Fruit fly (Drosophila melanogaster) whole organism, embryonic: ENCODE data around the gene CG3097.

ENCODE experiments used
- BtbVII ChIP-seq: fragments of 200-800 bp; sonication (Bioruptor generic); optimal IDR thresholded peaks from 3 replicates; lab custom pipeline; 2017; ENCODE audit warnings: missing biosample characterization, mild to moderate bottlenecking, missing genetic modification characterization
- CG10959 ChIP-seq: fragments of 200-800 bp; sonication (Bioruptor generic); IDR thresholded peaks from 2 replicates; pipeline ENCODE4 v1.3.6; 2022; ENCODE audit warnings: missing biosample characterization, missing genetic modification characterization
- CG11398 ChIP-seq: fragments of 200-800 bp; sonication (Bioruptor generic); optimal IDR thresholded peaks from 2 replicates; lab custom pipeline; 2016; ENCODE audit warnings: missing biosample characterization, missing genetic modification characterization
- CG14667 ChIP-seq: fragments of 200-800 bp; sonication (Bioruptor generic); IDR thresholded peaks from 2 replicates; pipeline ENCODE4 v1.3.6; 2022; ENCODE audit warnings: missing biosample characterization, missing genetic modification characterization
- CG17328 ChIP-seq: fragments of 200-800 bp; sonication (Bioruptor generic); IDR thresholded peaks from 2 replicates; pipeline ENCODE4 v1.3.6; 2022; ENCODE audit warnings: missing biosample characterization, missing genetic modification characterization
- CG17568 ChIP-seq: fragments of 200-800 bp; sonication (Bioruptor generic); optimal IDR thresholded peaks from 2 replicates; lab custom pipeline; 2018; ENCODE audit warnings: missing biosample characterization, mild to moderate bottlenecking, missing genetic modification characterization, moderate library complexity
- CG17802 ChIP-seq: fragments of 200-800 bp; sonication (Bioruptor generic); optimal IDR thresholded peaks from 2 replicates; lab custom pipeline; 2018; ENCODE audit warnings: missing biosample characterization, mild to moderate bottlenecking, missing genetic modification characterization, moderate library complexity
- CG18476 ChIP-seq: fragments of 200-800 bp; sonication (Bioruptor generic); optimal IDR thresholded peaks from 2 replicates; lab custom pipeline; 2016; ENCODE audit warnings: missing biosample characterization, mild to moderate bottlenecking, missing genetic modification characterization
- CG18764 ChIP-seq: fragments of 200-800 bp; sonication (Bioruptor generic); optimal IDR thresholded peaks from 3 replicates; lab custom pipeline; 2016; ENCODE audit warnings: missing biosample characterization, missing genetic modification characterization
- CG2116 ChIP-seq: fragments of 200-800 bp; sonication (Bioruptor generic); optimal IDR thresholded peaks from 3 replicates; lab custom pipeline; 2018; ENCODE audit warnings: missing biosample characterization, mild to moderate bottlenecking, missing genetic modification characterization
- CG2712 ChIP-seq: fragments of 200-800 bp; optimal IDR thresholded peaks from 3 replicates; lab custom pipeline; 2019; ENCODE audit warnings: missing biosample characterization, mild to moderate bottlenecking, missing genetic modification characterization, moderate library complexity
- CG31224 ChIP-seq: fragments of 200-800 bp; sonication (Bioruptor generic); IDR thresholded peaks from 2 replicates; pipeline ENCODE4 v1.3.6; 2022; ENCODE audit warnings: missing biosample characterization, missing genetic modification characterization
- CG4282 ChIP-seq: fragments of 200-800 bp; sonication (Bioruptor generic); optimal IDR thresholded peaks from 2 replicates; lab custom pipeline; 2016; ENCODE audit warnings: missing biosample characterization, missing genetic modification characterization
- CG43689 ChIP-seq: fragments of 200-800 bp; sonication (Bioruptor generic); IDR thresholded peaks from 2 replicates; pipeline ENCODE4 v1.3.6; 2022; ENCODE audit warnings: missing biosample characterization, missing genetic modification characterization
- CG4820 ChIP-seq: fragments of 200-800 bp; sonication (Bioruptor generic); optimal IDR thresholded peaks from 3 replicates; lab custom pipeline; 2016; ENCODE audit warnings: missing biosample characterization, missing genetic modification characterization
- CG4854 ChIP-seq: fragments of 200-800 bp; sonication (Bioruptor generic); optimal IDR thresholded peaks from 2 replicates; lab custom pipeline; 2016; ENCODE audit warnings: missing biosample characterization, missing genetic modification characterization, inconsistent platforms
- CG6254 ChIP-seq: fragments of 200-800 bp; sonication (Bioruptor generic); optimal IDR thresholded peaks from 3 replicates; lab custom pipeline; 2017; ENCODE audit warnings: mild to moderate bottlenecking, missing biosample characterization, missing genetic modification reagents, missing genetic modification characterization
- CG6654 ChIP-seq: fragments of 200-800 bp; sonication (Bioruptor generic); optimal IDR thresholded peaks from 2 replicates; lab custom pipeline; 2017; ENCODE audit warnings: missing biosample characterization, mild to moderate bottlenecking, missing genetic modification characterization
- CG6683 ChIP-seq: fragments of 200-800 bp; sonication (Bioruptor generic); optimal IDR thresholded peaks from 2 replicates; lab custom pipeline; 2017; ENCODE audit warnings: missing biosample characterization, mild to moderate bottlenecking, missing genetic modification characterization, missing genetic modification reagents
- CG6813 ChIP-seq: fragments of 200-800 bp; sonication (Bioruptor generic); optimal IDR thresholded peaks from 2 replicates; lab custom pipeline; 2017; ENCODE audit warnings: missing biosample characterization, missing genetic modification characterization, mild to moderate bottlenecking, moderate library complexity, missing genetic modification reagents
- CG8089 ChIP-seq: fragments of 200-800 bp; sonication (Bioruptor generic); optimal IDR thresholded peaks from 3 replicates; lab custom pipeline; 2016; ENCODE audit warnings: missing biosample characterization, missing genetic modification characterization
- CG8359 ChIP-seq: fragments of 200-800 bp; sonication (Bioruptor generic); optimal IDR thresholded peaks from 2 replicates; lab custom pipeline; 2017; ENCODE audit warnings: missing biosample characterization, mild to moderate bottlenecking, missing genetic modification characterization, borderline replicate concordance
- D19A ChIP-seq: fragments of 200-800 bp; optimal IDR thresholded peaks from 3 replicates; lab custom pipeline; 2019; ENCODE audit warnings: missing biosample characterization, mild to moderate bottlenecking, missing genetic modification characterization, moderate library complexity
- Dfd ChIP-seq, 2 experiments: fragments of >200 bp; optimal IDR thresholded peaks; 2 replicates each; lab custom pipeline; 2017; ENCODE audit warnings: missing biosample characterization in 2 of 2, missing genetic modification characterization in 2 of 2
- Elba2 ChIP-seq: fragments of 200-800 bp; sonication (Bioruptor generic); optimal IDR thresholded peaks from 3 replicates; lab custom pipeline; 2016; ENCODE audit warnings: missing biosample characterization, missing genetic modification characterization
- Fer3 ChIP-seq: fragments of 200-800 bp; sonication (Bioruptor generic); optimal IDR thresholded peaks from 2 replicates; lab custom pipeline; 2018; ENCODE audit warnings: missing biosample characterization, mild to moderate bottlenecking, missing genetic modification characterization, moderate library complexity
- Nf-YA ChIP-seq: fragments of 200-800 bp; sonication (Bioruptor generic); IDR thresholded peaks from 2 replicates; pipeline ENCODE4 v1.3.6; 2022; ENCODE audit warnings: missing biosample characterization, missing genetic modification characterization
- Sox102F ChIP-seq: fragments of 200-800 bp; sonication (Bioruptor generic); optimal IDR thresholded peaks from 2 replicates; lab custom pipeline; 2018; ENCODE audit warnings: missing biosample characterization, mild to moderate bottlenecking, missing genetic modification characterization, moderate library complexity
- bowl ChIP-seq: fragments of 200-800 bp; sonication (Bioruptor generic); IDR thresholded peaks from 2 replicates; pipeline ENCODE4 v1.3.6; 2022; ENCODE audit warnings: missing biosample characterization, missing genetic modification characterization
- chm ChIP-seq: fragments of 200-800 bp; sonication (Bioruptor generic); IDR thresholded peaks from 2 replicates; pipeline ENCODE4 v1.3.6; 2022; ENCODE audit warnings: missing biosample characterization, missing genetic modification characterization
- danr ChIP-seq: fragments of 200-800 bp; sonication (Bioruptor generic); IDR thresholded peaks from 2 replicates; pipeline ENCODE4 v1.3.6; 2022; ENCODE audit warnings: missing biosample characterization, missing genetic modification characterization
- dm ChIP-seq: fragments of 200-800 bp; sonication (Bioruptor generic); optimal IDR thresholded peaks from 3 replicates; lab custom pipeline; 2016; ENCODE audit warnings: missing biosample characterization, missing genetic modification characterization
- ems ChIP-seq: fragments of 200-800 bp; sonication (Bioruptor generic); optimal IDR thresholded peaks from 3 replicates; lab custom pipeline; 2016; ENCODE audit warnings: missing biosample characterization, missing genetic modification characterization
- fd102C ChIP-seq: fragments of 200-800 bp; sonication (Bioruptor generic); optimal IDR thresholded peaks from 2 replicates; lab custom pipeline; 2018; ENCODE audit warnings: missing biosample characterization, mild to moderate bottlenecking, missing genetic modification characterization, moderate library complexity
- her ChIP-seq: fragments of 200-800 bp; sonication (Bioruptor generic); optimal IDR thresholded peaks from 2 replicates; lab custom pipeline; 2016; ENCODE audit warnings: missing biosample characterization, missing genetic modification characterization
- insv ChIP-seq, 2 experiments: fragments of 200-800 bp; sonication (Bioruptor generic); optimal IDR thresholded peaks; 3 replicates each; lab custom pipeline; 2016 to 2018; ENCODE audit warnings: missing biosample characterization in 2 of 2, missing genetic modification characterization in 2 of 2
- jigr1 ChIP-seq: fragments of 200-800 bp; sonication (Bioruptor generic); IDR thresholded peaks from 3 replicates; pipeline ENCODE4 v1.3.6; 2022; ENCODE audit warnings: missing biosample characterization, missing genetic modification characterization
- jumu ChIP-seq: fragments of 200-800 bp; sonication (Bioruptor generic); optimal IDR thresholded peaks from 3 replicates; lab custom pipeline; 2016; ENCODE audit warnings: missing biosample characterization, missing genetic modification characterization
- nerfin-1 ChIP-seq: fragments of 200-800 bp; sonication (Bioruptor generic); optimal IDR thresholded peaks from 3 replicates; lab custom pipeline; 2019; ENCODE audit warnings: missing biosample characterization, mild to moderate bottlenecking, missing genetic modification characterization, moderate library complexity
- psq ChIP-seq: fragments of 200-800 bp; sonication (Bioruptor generic); optimal IDR thresholded peaks from 2 replicates; lab custom pipeline; 2017; ENCODE audit warnings: missing biosample characterization, missing genetic modification characterization
- repo ChIP-seq: fragments of 200-800 bp; sonication (Bioruptor generic); optimal IDR thresholded peaks from 2 replicates; lab custom pipeline; 2016; ENCODE audit warnings: missing biosample characterization, missing genetic modification characterization
- slp2 ChIP-seq: fragments of 200-800 bp; sonication (Bioruptor generic); optimal IDR thresholded peaks from 2 replicates; lab custom pipeline; 2016; ENCODE audit warnings: missing biosample characterization, missing genetic modification characterization
- tgo ChIP-seq: fragments of 200-800 bp; sonication (Bioruptor generic); IDR thresholded peaks from 3 replicates; pipeline ENCODE4 v1.3.6; 2022; ENCODE audit warnings: missing biosample characterization, missing genetic modification characterization
- tio ChIP-seq: fragments of 200-800 bp; sonication (Bioruptor generic); optimal IDR thresholded peaks from 2 replicates; lab custom pipeline; 2017; ENCODE audit warnings: missing biosample characterization, missing genetic modification characterization, inconsistent platforms
- tll ChIP-seq, 2 experiments: fragments of 200-800 bp in 1 of 2; fragments of >200 bp in 1 of 2; sonication (Bioruptor generic) in 1 of 2; optimal IDR thresholded peaks; 2 replicates each; lab custom pipeline; 2017 to 2019; ENCODE audit warnings: missing biosample characterization in 2 of 2, missing genetic modification characterization in 2 of 2, mild to moderate bottlenecking in 1 of 2, moderate library complexity in 1 of 2
- toy ChIP-seq: fragments of 200-800 bp; sonication (Bioruptor generic); IDR thresholded peaks from 2 replicates; pipeline ENCODE4 v1.3.6; 2022; ENCODE audit warnings: missing biosample characterization, missing genetic modification characterization
- twi ChIP-seq: fragments of 200-800 bp; optimal IDR thresholded peaks from 2 replicates; lab custom pipeline; 2019; ENCODE audit warnings: missing biosample characterization, mild to moderate bottlenecking, missing genetic modification characterization, moderate library complexity
- usp ChIP-seq: fragments of >200 bp; optimal IDR thresholded peaks from 2 replicates; lab custom pipeline; 2017; ENCODE audit warnings: missing biosample characterization, missing genetic modification characterization

Gene CG3097

DNA sequence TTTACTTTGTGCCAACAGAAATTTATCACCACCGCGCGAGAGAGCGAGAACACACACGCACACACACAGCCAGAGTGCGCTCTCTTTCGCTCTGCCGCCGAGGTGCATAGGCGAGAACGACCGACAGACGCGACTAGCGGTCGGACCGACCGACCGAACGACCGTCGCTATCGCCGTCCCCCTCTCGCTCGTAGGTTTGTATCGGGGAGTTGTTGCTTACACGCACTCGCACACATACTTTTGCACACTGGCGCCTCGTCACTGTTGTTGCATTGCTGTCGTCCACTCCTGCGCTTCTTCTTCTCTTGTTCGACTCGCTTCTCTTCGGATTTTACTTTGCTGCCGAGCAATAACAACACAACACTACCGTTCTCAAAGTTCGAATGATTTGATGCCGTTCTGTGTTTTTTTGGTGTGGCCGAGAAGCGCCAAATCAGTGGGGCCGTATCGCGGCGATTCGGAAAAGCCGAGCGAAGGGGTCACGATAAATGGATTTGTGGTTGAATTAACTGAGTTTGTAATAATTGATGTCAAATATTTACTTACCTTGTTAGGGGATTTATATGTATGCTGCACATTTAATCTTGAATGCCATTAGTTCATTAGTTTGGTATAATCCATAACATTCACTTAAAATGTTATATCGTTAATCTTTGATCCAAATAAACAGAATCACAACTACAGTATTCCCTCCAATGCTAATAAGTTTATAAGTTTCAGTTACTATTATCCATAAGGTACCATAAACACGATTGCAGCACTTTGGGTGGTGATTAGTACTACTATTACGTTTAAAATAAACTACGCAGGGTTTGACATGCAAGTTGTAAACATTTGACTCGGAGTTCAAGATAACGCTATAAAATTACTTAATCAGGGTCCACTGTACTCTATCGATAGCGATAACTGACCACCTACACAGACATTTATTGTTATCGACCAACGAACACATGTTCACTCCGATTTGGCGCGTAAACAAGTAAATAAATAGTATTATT, 23.4 kb downstream of the CG3097 start, which contains the start of the genes IntS6 and Rtel1 (continued):
- peak; percentile 87 for TF ChIP-seq CG18476 (GFP tag; lab: Kevin White, UChicago)
- TF ChIP-seq CG8359 (GFP tag; lab: Kevin White, UChicago), result peak; percentile 70
- TF ChIP-seq jumu (GFP tag; lab: Kevin White, UChicago), result peak; percentile 93
- peak; percentile 78 for TF ChIP-seq CG4854 (GFP tag; lab: Kevin White, UChicago)
- TF ChIP-seq repo (GFP tag; lab: Kevin White, UChicago), result peak; percentile 80
- TF ChIP-seq ems (GFP tag; lab: Kevin White, UChicago), result peak; percentile 90
- peak; percentile 81 for TF ChIP-seq CG17328 (GFP tag; lab: Robert Waterston, UW)
- peak; percentile 69 for TF ChIP-seq CG4282 (GFP tag; lab: Kevin White, UChicago)
- peak; percentile 54 for TF ChIP-seq psq (GFP tag; lab: Kevin White, UChicago)
- TF ChIP-seq CG6654 (GFP tag; lab: Kevin White, UChicago), result peak; percentile 71
- peak; percentile 39 for TF ChIP-seq Elba2 (GFP tag; lab: Kevin White, UChicago)
- peak; percentile 58; the same call in 1 of the 2 replicates for TF ChIP-seq toy (GFP tag; lab: Robert Waterston, UW)
- peak; percentile 76 for TF ChIP-seq D19A (tag; lab: Kevin White, UChicago)
- TF ChIP-seq tio (GFP tag; lab: Kevin White, UChicago), result peak; percentile 89
- peak; percentile 23 for TF ChIP-seq CG6683
- peak; percentile 61 for TF ChIP-seq CG10959 (GFP tag; lab: Robert Waterston, UW)
- TF ChIP-seq Dfd (GFP tag; optimal IDR thresholded peaks at IDR 0.05; lab: Kevin White, UChicago), result no peak
- TF ChIP-seq fd102C (GFP tag; lab: Kevin White, UChicago), result peak; percentile 4
- TF ChIP-seq CG2712, result peak; percentile 86
- TF ChIP-seq danr (GFP tag; lab: Robert Waterston, UW), result peak; percentile 72
- peak; percentile 90 for TF ChIP-seq CG4820 (GFP tag; lab: Kevin White, UChicago)
- TF ChIP-seq nerfin-1 (tag; lab: Kevin White, UChicago), result peak; percentile 80
- TF ChIP-seq tll (GFP tag; optimal IDR thresholded peaks at IDR 0.05; lab: Kevin White, UChicago), result peak; percentile 1 to 14
- TF ChIP-seq CG14667 (GFP tag; lab: Robert Waterston, UW), result peak; percentile 82
- TF ChIP-seq slp2 (GFP tag; lab: Kevin White, UChicago), result peak; percentile 82
- TF ChIP-seq usp (GFP tag; lab: Kevin White, UChicago), result no peak
- peak; percentile 91 for TF ChIP-seq Fer3 (tag; lab: Kevin White, UChicago)
- peak; percentile 56; the same call in 1 of the 2 replicates for TF ChIP-seq CG43689 (GFP tag; lab: Robert Waterston, UW)
- peak; percentile 77 for TF ChIP-seq BtbVII (GFP tag; lab: Kevin White, UChicago)
- TF ChIP-seq dm (GFP tag; lab: Kevin White, UChicago), result peak; percentile 84
- peak; percentile 84 for TF ChIP-seq CG17568 (GFP tag; lab: Kevin White, UChicago)
- peak; percentile 88 for TF ChIP-seq tgo (GFP tag; lab: Robert Waterston, UW)
- peak; percentile 43 for TF ChIP-seq CG6254
- TF ChIP-seq insv (GFP tag; optimal IDR thresholded peaks at IDR 0.05; lab: Kevin White, UChicago), result peak in 1 of 2 experiments; percentile 55
- peak; percentile 78 for TF ChIP-seq Nf-YA (GFP tag; lab: Robert Waterston, UW)
- peak; percentile 57 for TF ChIP-seq CG17802 (tag; lab: Kevin White, UChicago)
- peak; percentile 52 for TF ChIP-seq CG2116 (GFP tag; lab: Kevin White, UChicago)
- peak; percentile 87 for TF ChIP-seq CG31224
- TF ChIP-seq Sox102F, result peak; percentile 84
- TF ChIP-seq her (GFP tag; lab: Kevin White, UChicago), result peak; percentile 90
- peak; percentile 80; the same call in 2 of the 3 replicates for TF ChIP-seq jigr1 (GFP tag; lab: Robert Waterston, UW)
- peak; percentile 86 for TF ChIP-seq CG8089
- peak; percentile 62; the same call in 1 of the 2 replicates for TF ChIP-seq bowl (GFP tag; lab: Robert Waterston, UW)
- TF ChIP-seq twi (tag; lab: Kevin White, UChicago), result peak; percentile 83
- TF ChIP-seq CG18764 (GFP tag; lab: Kevin White, UChicago), result peak; percentile 84
- peak; percentile 86 for TF ChIP-seq CG11398 (GFP tag; lab: Kevin White, UChicago)
- TF ChIP-seq chm (GFP tag; lab: Robert Waterston, UW), result peak; percentile 73
- TF ChIP-seq CG6813 (GFP tag; lab: Kevin White, UChicago), result peak; percentile 72
